Fruit fly (Drosophila melanogaster): Measurements from ENCODE around the gene phu.

phu gene

dm6 chr3R:9448320-9448719 lies 46.3 kb upstream of the phu start (continued):
- TF ChIP-seq CG15601 (tag; optimal IDR thresholded peaks at IDR 0.05) (peak; percentile 23), CG32532 (GFP tag; IDR thresholded peaks at IDR 0.05) (no peak), CG8290 (GFP tag; optimal IDR thresholded peaks at IDR 0.05) (no peak), CG8290 (tag; optimal IDR thresholded peaks at IDR 0.05) (peak in 1 of 2 experiments; percentile 10), CG17568 (GFP tag; optimal IDR thresholded peaks at IDR 0.05) (peak; percentile 49), gsb-n (tag; optimal IDR thresholded peaks at IDR 0.05) (no peak), dmrt99B (tag; optimal IDR thresholded peaks at IDR 0.05) (peak; percentile 14), CG34376 (GFP tag; optimal IDR thresholded peaks at IDR 0.05) (peak; percentile 28), CG12071 (GFP tag; optimal IDR thresholded peaks at IDR 0.05) (peak; percentile 53), CG12299 (tag; optimal IDR thresholded peaks at IDR 0.05) (peak; percentile 5), CG6765 (GFP tag; optimal IDR thresholded peaks at IDR 0.05) (peak; percentile 22), CG12659 (GFP tag; optimal IDR thresholded peaks at IDR 0.05) (peak; percentile 7), her (GFP tag; optimal IDR thresholded peaks at IDR 0.05) (no peak), HmgZ (tag; optimal IDR thresholded peaks at IDR 0.05) (peak; percentile 2), CG10267 (tag; optimal IDR thresholded peaks at IDR 0.05) (no peak), seq (GFP tag; IDR thresholded peaks at IDR 0.05) (0 out of 2 replicates have a peak, but pooled peaks have one; percentile 6), ATbp (GFP tag; optimal IDR thresholded peaks at IDR 0.05) (peak; percentile 52), hkb (optimal IDR thresholded peaks at IDR 0.05) (no peak), hkb (GFP tag; IDR thresholded peaks at IDR 0.05) (peak; percentile 32; the same call in 1 of the 2 replicates), Rx (GFP tag; IDR thresholded peaks at IDR 0.05) (no peak), Nf-YC (tag; optimal IDR thresholded peaks at IDR 0.05) (peak; percentile 13), CG14014 (GFP tag; IDR thresholded peaks at IDR 0.05) (peak; percentile 33; the same call in 1 of the 2 replicates), CG15269 (tag; optimal IDR thresholded peaks at IDR 0.05) (no peak), Dad (GFP tag; optimal IDR thresholded peaks at IDR 0.05) (no peak), Atf-2 (GFP tag; optimal IDR thresholded peaks at IDR 0.05) (no peak), Taf1 (GFP tag; IDR thresholded peaks at IDR 0.05) (no peak), Blimp-1 (GFP tag; optimal IDR thresholded peaks at IDR 0.05) (no peak), E2f2 (GFP tag; IDR thresholded peaks at IDR 0.05) (0 out of 2 replicates have a peak, but pooled peaks have one; percentile 19), Hand (GFP tag; optimal IDR thresholded peaks at IDR 0.05) (no peak), CG10543 (GFP tag; optimal IDR thresholded peaks at IDR 0.05) (peak; percentile 46)

dm6 chr3R:9450672-9451071 lies 43.9 kb upstream of the phu start:
- TF ChIP-seq CG10979 (tag; optimal IDR thresholded peaks at IDR 0.05), result no peak
- no peak for TF ChIP-seq CG1603 (tag; optimal IDR thresholded peaks at IDR 0.05)
- no peak for TF ChIP-seq sim (GFP tag; IDR thresholded peaks at IDR 0.05)
- no peak for TF ChIP-seq bab2 (GFP tag; optimal IDR thresholded peaks at IDR 0.05)
- TF ChIP-seq CG10147 (GFP tag; optimal IDR thresholded peaks at IDR 0.05), result no peak
- TF ChIP-seq org-1 (GFP tag; optimal IDR thresholded peaks at IDR 0.05), result no peak
- no peak for TF ChIP-seq CG30403 (GFP tag; optimal IDR thresholded peaks at IDR 0.05)
- TF ChIP-seq CkIIα-i1 (GFP tag; IDR thresholded peaks at IDR 0.05), result no peak
- no peak for TF ChIP-seq CG9215 (GFP tag; IDR thresholded peaks at IDR 0.05)
- TF ChIP-seq Xbp1 (GFP tag; optimal IDR thresholded peaks at IDR 0.05), result no peak
- no peak for TF ChIP-seq jing (GFP tag; optimal IDR thresholded peaks at IDR 0.05)
- no peak for TF ChIP-seq tap (tag; optimal IDR thresholded peaks at IDR 0.05)
- no peak for TF ChIP-seq CG9437 (GFP tag; optimal IDR thresholded peaks at IDR 0.05)
- TF ChIP-seq CG6272 (GFP tag; IDR thresholded peaks at IDR 0.05), result no peak
- no peak for TF ChIP-seq CG32532 (GFP tag; IDR thresholded peaks at IDR 0.05)
- no peak for TF ChIP-seq sug (tag; optimal IDR thresholded peaks at IDR 0.05)
- TF ChIP-seq Pdp1 (GFP tag; optimal IDR thresholded peaks at IDR 0.05), result peak in 1 of 2 experiments; percentile 13
- TF ChIP-seq da (GFP tag; optimal IDR thresholded peaks at IDR 0.05), result no peak
- no peak for TF ChIP-seq CG2199 (GFP tag; IDR thresholded peaks at IDR 0.05)
- no peak for TF ChIP-seq trh (GFP tag; optimal IDR thresholded peaks at IDR 0.05)
- peak; percentile 26 for TF ChIP-seq CG13894 (tag; optimal IDR thresholded peaks at IDR 0.05)
- TF ChIP-seq CG8359 (GFP tag; optimal IDR thresholded peaks at IDR 0.05; ENCODE audit: borderline replicate concordance), result no peak
- no peak for TF ChIP-seq Ada2b (GFP tag; IDR thresholded peaks at IDR 0.05)
- peak; percentile 97 for TF ChIP-seq CG8281 (tag; optimal IDR thresholded peaks at IDR 0.05)
